Fruit fly (Drosophila melanogaster) whole organism, embryonic: ENCODE measurements around the gene CG10274.
A peak's percentile ranks its signal among the peaks of the same experiment; 100 is the strongest.

Source experiments
- Aef1 ChIP-seq: fragments of 200-800 bp; sonication (Bioruptor generic); IDR thresholded peaks from 3 replicates; pipeline ENCODE4 v1.3.6; 2022; ENCODE audit warnings: missing biosample characterization, missing genetic modification characterization
- BtbVII ChIP-seq: fragments of 200-800 bp; sonication (Bioruptor generic); optimal IDR thresholded peaks from 3 replicates; lab custom pipeline; 2017; ENCODE audit warnings: missing biosample characterization, mild to moderate bottlenecking, missing genetic modification characterization
- CG11247 ChIP-seq: fragments of 200-800 bp; sonication (Bioruptor generic); IDR thresholded peaks from 2 replicates; pipeline ENCODE4 v1.3.6; 2022; ENCODE audit warnings: missing biosample characterization, missing genetic modification characterization
- CG12104 ChIP-seq: fragments of 200-800 bp; sonication (Bioruptor generic); optimal IDR thresholded peaks from 3 replicates; lab custom pipeline; 2016; ENCODE audit warnings: missing biosample characterization, missing genetic modification characterization
- CG14710 ChIP-seq: fragments of 200-800 bp; sonication (Bioruptor generic); optimal IDR thresholded peaks from 3 replicates; lab custom pipeline; 2019; ENCODE audit warnings: missing biosample characterization, mild to moderate bottlenecking, missing genetic modification characterization, moderate library complexity
- CG15514 ChIP-seq: fragments of 200-800 bp; sonication (Bioruptor generic); optimal IDR thresholded peaks from 3 replicates; lab custom pipeline; 2017; ENCODE audit warnings: missing biosample characterization, missing genetic modification characterization, mild to moderate bottlenecking, moderate library complexity, missing genetic modification reagents
- CG15696 ChIP-seq: fragments of 200-800 bp; sonication (Bioruptor generic); optimal IDR thresholded peaks from 2 replicates; lab custom pipeline; 2019; ENCODE audit warnings: missing biosample characterization, mild to moderate bottlenecking, missing genetic modification characterization, moderate library complexity
- CG2120 ChIP-seq: fragments of 200-800 bp; sonication (Bioruptor generic); optimal IDR thresholded peaks from 3 replicates; lab custom pipeline; 2016; ENCODE audit warnings: missing biosample characterization, missing genetic modification characterization
- CG3726 ChIP-seq: fragments of 200-800 bp; sonication (Bioruptor generic); IDR thresholded peaks from 3 replicates; pipeline ENCODE4, ENCODE4 v1.3.6; 2022; ENCODE audit warnings: missing biosample characterization, missing genetic modification characterization
- CG3838 ChIP-seq: fragments of 200-800 bp; sonication (Bioruptor generic); optimal IDR thresholded peaks from 3 replicates; lab custom pipeline; 2016; ENCODE audit warnings: missing biosample characterization, missing genetic modification characterization
- CG4328 ChIP-seq: fragments of 200-800 bp; sonication (Bioruptor generic); optimal IDR thresholded peaks from 3 replicates; lab custom pipeline; 2017; ENCODE audit warnings: missing biosample characterization, missing genetic modification reagents, missing genetic modification characterization
- CG43689 ChIP-seq: fragments of 200-800 bp; sonication (Bioruptor generic); IDR thresholded peaks from 2 replicates; pipeline ENCODE4 v1.3.6; 2022; ENCODE audit warnings: missing biosample characterization, missing genetic modification characterization
- CG4707 ChIP-seq: fragments of 200-800 bp; sonication (Bioruptor generic); optimal IDR thresholded peaks from 2 replicates; lab custom pipeline; 2018; ENCODE audit warnings: missing biosample characterization, mild to moderate bottlenecking, missing genetic modification characterization, moderate library complexity
- CG6765 ChIP-seq: fragments of 200-800 bp; sonication (Bioruptor generic); optimal IDR thresholded peaks from 3 replicates; lab custom pipeline; 2017; ENCODE audit warnings: missing biosample characterization, mild to moderate bottlenecking, missing genetic modification characterization
- CG8089 ChIP-seq: fragments of 200-800 bp; sonication (Bioruptor generic); optimal IDR thresholded peaks from 3 replicates; lab custom pipeline; 2016; ENCODE audit warnings: missing biosample characterization, missing genetic modification characterization
- CG9437 ChIP-seq: fragments of 200-800 bp; sonication (Bioruptor generic); optimal IDR thresholded peaks from 2 replicates; lab custom pipeline; 2018; ENCODE audit warnings: missing biosample characterization, mild to moderate bottlenecking, missing genetic modification characterization
- CrebB ChIP-seq: fragments of 200-800 bp; sonication (Bioruptor generic); optimal IDR thresholded peaks from 3 replicates; lab custom pipeline; 2018; ENCODE audit warnings: missing biosample characterization, mild to moderate bottlenecking, missing genetic modification characterization
- D ChIP-seq, 2 experiments: fragments of 200-800 bp in 1 of 2; fragments of >200 bp in 1 of 2; sonication (Bioruptor generic) in 1 of 2; optimal IDR thresholded peaks; 2 replicates in 1 of 2; 3 replicates in 1 of 2; lab custom pipeline; 2017; ENCODE audit warnings: mild to moderate bottlenecking in 1 of 2, missing biosample characterization in 1 of 2, missing genetic modification characterization in 1 of 2, missing genetic modification reagents in 1 of 2
- D19A ChIP-seq: fragments of 200-800 bp; optimal IDR thresholded peaks from 3 replicates; lab custom pipeline; 2019; ENCODE audit warnings: missing biosample characterization, mild to moderate bottlenecking, missing genetic modification characterization, moderate library complexity
- Deaf1 ChIP-seq: fragments of 200-800 bp; optimal IDR thresholded peaks from 3 replicates; lab custom pipeline; 2019; ENCODE audit warnings: missing biosample characterization, mild to moderate bottlenecking, missing genetic modification characterization, moderate library complexity
- Fer3 ChIP-seq: fragments of 200-800 bp; sonication (Bioruptor generic); optimal IDR thresholded peaks from 2 replicates; lab custom pipeline; 2018; ENCODE audit warnings: missing biosample characterization, mild to moderate bottlenecking, missing genetic modification characterization, moderate library complexity
- Gug ChIP-seq: fragments of 200-800 bp; sonication (Bioruptor generic); IDR thresholded peaks from 4 replicates; pipeline ENCODE4 v1.3.6; 2022; ENCODE audit warnings: missing biosample characterization, missing genetic modification characterization
- Hand ChIP-seq: fragments of 200-800 bp; sonication (Bioruptor generic); optimal IDR thresholded peaks from 2 replicates; lab custom pipeline; 2017; ENCODE audit warnings: mild to moderate bottlenecking, missing biosample characterization, missing genetic modification reagents, missing genetic modification characterization
- Hey ChIP-seq: fragments of 200-800 bp; sonication (Bioruptor generic); optimal IDR thresholded peaks from 3 replicates; lab custom pipeline; 2018; ENCODE audit warnings: missing biosample characterization, mild to moderate bottlenecking, missing genetic modification characterization
- Jarid2 ChIP-seq: fragments of 200-800 bp; sonication (Bioruptor generic); optimal IDR thresholded peaks from 3 replicates; lab custom pipeline; 2017; ENCODE audit warnings: mild to moderate bottlenecking, missing biosample characterization, missing genetic modification reagents, missing genetic modification characterization
- Kr ChIP-seq: fragments of 200-800 bp; sonication (Bioruptor generic); optimal IDR thresholded peaks from 2 replicates; lab custom pipeline; 2017; ENCODE audit warnings: missing biosample characterization, mild to moderate bottlenecking, missing genetic modification characterization
- Med ChIP-seq: fragments of 200-800 bp; sonication (Bioruptor generic); peaks from one replicate; lab custom pipeline; 2016; ENCODE audit warnings: missing biosample characterization, missing genetic modification characterization, mild to moderate bottlenecking, inconsistent platforms, moderate library complexity
- Sry-β ChIP-seq: fragments of 200-800 bp; sonication (Bioruptor generic); optimal IDR thresholded peaks from 2 replicates; lab custom pipeline; 2018; ENCODE audit warnings: missing biosample characterization, mild to moderate bottlenecking, missing genetic modification characterization, moderate library complexity
- Stat92E ChIP-seq, 3 experiments: fragments of >200 bp in 2 of 3; fragments of 200-800 bp in 1 of 3; sonication (Bioruptor generic) in 1 of 3; optimal IDR thresholded peaks; 2 replicates each; lab custom pipeline; 2017 to 2019; ENCODE audit warnings: missing biosample characterization in 3 of 3, missing genetic modification characterization in 3 of 3, mild to moderate bottlenecking in 1 of 3, moderate library complexity in 1 of 3
- TFAM ChIP-seq: fragments of 200-800 bp; sonication (Bioruptor generic); optimal IDR thresholded peaks from 2 replicates; lab custom pipeline; 2017; ENCODE audit warnings: missing biosample characterization, missing genetic modification characterization, inconsistent platforms
- abd-A ChIP-seq: fragments of 200-800 bp; sonication (Bioruptor generic); optimal IDR thresholded peaks from 3 replicates; lab custom pipeline; 2019; ENCODE audit warnings: missing biosample characterization, mild to moderate bottlenecking, missing genetic modification characterization, moderate library complexity
- ac ChIP-seq: fragments of 200-800 bp; sonication (Bioruptor generic); optimal IDR thresholded peaks from 3 replicates; lab custom pipeline; 2017; ENCODE audit warnings: missing biosample characterization, mild to moderate bottlenecking, missing genetic modification characterization
- bigmax ChIP-seq: fragments of 200-800 bp; sonication (Bioruptor generic); optimal IDR thresholded peaks from 2 replicates; lab custom pipeline; 2018; ENCODE audit warnings: missing biosample characterization, mild to moderate bottlenecking, missing genetic modification characterization
- bowl ChIP-seq: fragments of 200-800 bp; sonication (Bioruptor generic); IDR thresholded peaks from 2 replicates; pipeline ENCODE4 v1.3.6; 2022; ENCODE audit warnings: missing biosample characterization, missing genetic modification characterization
- btn ChIP-seq: fragments of 200-800 bp; sonication (Bioruptor generic); optimal IDR thresholded peaks from 2 replicates; lab custom pipeline; 2016; ENCODE audit warnings: missing biosample characterization, missing genetic modification characterization
- caup ChIP-seq: fragments of 200-800 bp; sonication (Bioruptor generic); optimal IDR thresholded peaks from 3 replicates; lab custom pipeline; 2017; ENCODE audit warnings: missing biosample characterization, mild to moderate bottlenecking, missing genetic modification characterization, moderate library complexity; ENCODE audit not compliant: severe bottlenecking
- chn ChIP-seq: fragments of 200-800 bp; sonication (Bioruptor generic); optimal IDR thresholded peaks from 2 replicates; lab custom pipeline; 2016; ENCODE audit warnings: missing biosample characterization, missing genetic modification characterization
- dan ChIP-seq: fragments of 200-800 bp; sonication (Bioruptor generic); IDR thresholded peaks from 2 replicates; pipeline ENCODE4 v1.3.6; 2022; ENCODE audit warnings: missing biosample characterization, missing genetic modification characterization
- fu2 ChIP-seq: fragments of 200-800 bp; sonication (Bioruptor generic); optimal IDR thresholded peaks from 2 replicates; lab custom pipeline; 2016; ENCODE audit warnings: missing biosample characterization, missing genetic modification characterization
- gro ChIP-seq: fragments of 200-800 bp; sonication (Bioruptor generic); optimal IDR thresholded peaks from 2 replicates; lab custom pipeline; 2016; ENCODE audit warnings: missing biosample characterization, missing genetic modification characterization
- insv ChIP-seq, 2 experiments: fragments of 200-800 bp; sonication (Bioruptor generic); optimal IDR thresholded peaks; 3 replicates each; lab custom pipeline; 2016 to 2018; ENCODE audit warnings: missing biosample characterization in 2 of 2, missing genetic modification characterization in 2 of 2
- ken ChIP-seq: fragments of 200-800 bp; sonication (Bioruptor generic); IDR thresholded peaks from 3 replicates; pipeline ENCODE4 v1.3.6; 2022; ENCODE audit warnings: missing biosample characterization, missing genetic modification characterization
- kni ChIP-seq: fragments of 200-800 bp; sonication (Bioruptor generic); optimal IDR thresholded peaks from 3 replicates; lab custom pipeline; 2017; ENCODE audit warnings: mild to moderate bottlenecking, missing biosample characterization, missing genetic modification reagents, missing genetic modification characterization
- mirr ChIP-seq: fragments of 200-800 bp; sonication (Bioruptor generic); optimal IDR thresholded peaks from 3 replicates; lab custom pipeline; 2018; ENCODE audit warnings: missing biosample characterization, mild to moderate bottlenecking, missing genetic modification characterization
- org-1 ChIP-seq: fragments of 200-800 bp; sonication (Bioruptor generic); optimal IDR thresholded peaks from 2 replicates; lab custom pipeline; 2017; ENCODE audit warnings: missing biosample characterization, missing genetic modification characterization
- salm ChIP-seq: fragments of 200-800 bp; sonication (Bioruptor generic); optimal IDR thresholded peaks from 2 replicates; lab custom pipeline; 2018; ENCODE audit warnings: missing biosample characterization, mild to moderate bottlenecking, missing genetic modification characterization
- schlank ChIP-seq: fragments of 200-800 bp; sonication (Bioruptor generic); optimal IDR thresholded peaks from 2 replicates; lab custom pipeline; 2018; ENCODE audit warnings: missing biosample characterization, mild to moderate bottlenecking, missing genetic modification characterization
- tna ChIP-seq: fragments of 200-800 bp; sonication (Bioruptor generic); IDR thresholded peaks from 2 replicates; pipeline ENCODE4 v1.3.6; 2022; ENCODE audit warnings: missing biosample characterization, missing genetic modification characterization; ENCODE audit not compliant: partially characterized antibody

Gene CG10274

dm6 chr3L:6215976-6216786 is 34.6 kb upstream of the CG10274 start (continued):
- TF ChIP-seq caup (GFP tag; lab: Kevin White, UChicago) (peak; percentile 61), CG3838 (no peak), btn (GFP tag; lab: Kevin White, UChicago) (no peak), abd-A (tag; lab: Kevin White, UChicago) (no peak), CrebB (tag; lab: Kevin White, UChicago) (peak; percentile 67), TFAM (GFP tag; lab: Kevin White, UChicago) (peak; percentile 16), CG12104 (GFP tag; lab: Kevin White, UChicago) (peak; percentile 25), ken (GFP tag; lab: Robert Waterston, UW) (0 out of 3 replicates have a peak, but pooled peaks have one; percentile 20), CG3726 (no peak; the same call in 2 of the 3 replicates), Kr (GFP tag; lab: Kevin White, UChicago) (peak; percentile 61), Med (GFP tag; lab: Kevin White, UChicago) (peak; percentile 85), CG43689 (no peak), CG2120 (no peak), D19A (no peak), Deaf1 (peak; percentile 22), CG15696 (peak; percentile 93), kni (GFP tag; lab: Kevin White, UChicago) (peak; percentile 90), gro (GFP tag; lab: Kevin White, UChicago) (no peak), fu2 (no peak), CG14710 (tag; lab: Kevin White, UChicago) (peak; percentile 58), Gug (GFP tag; lab: Robert Waterston, UW) (no peak), CG4707 (GFP tag; lab: Kevin White, UChicago) (peak; percentile 40), D (optimal IDR thresholded peaks at IDR 0.05; lab: Kevin White, UChicago) (no peak), D (GFP tag; optimal IDR thresholded peaks at IDR 0.05; lab: Kevin White, UChicago) (peak; percentile 38), mirr (GFP tag; lab: Kevin White, UChicago) (peak; percentile 78), Aef1 (GFP tag; lab: Robert Waterston, UW) (no peak), chn (GFP tag; lab: Kevin White, UChicago) (no peak), Jarid2 (peak; percentile 28), ac (GFP tag; lab: Kevin White, UChicago) (peak; percentile 60), Fer3 (tag; lab: Kevin White, UChicago) (peak; percentile 49), CG6765 (peak; percentile 53), insv (GFP tag; optimal IDR thresholded peaks at IDR 0.05; lab: Kevin White, UChicago) (peak in 1 of 2 experiments; percentile 18), Sry-β (peak; percentile 54), BtbVII (peak; percentile 76), CG8089 (GFP tag; lab: Kevin White, UChicago) (no peak), CG11247 (no peak), tna (GFP tag; lab: Robert Waterston, UW) (no peak), org-1 (peak; percentile 52), salm (tag; lab: Kevin White, UChicago) (peak; percentile 49), CG4328 (peak; percentile 57), dan (no peak), Hey (tag; lab: Kevin White, UChicago) (peak; percentile 33), bigmax (GFP tag; lab: Kevin White, UChicago) (peak; percentile 47), Hand (no peak), Stat92E (GFP tag; optimal IDR thresholded peaks at IDR 0.05; lab: Kevin White, UChicago) (peak in 1 of 3 experiments; percentile 54), bowl (GFP tag; lab: Robert Waterston, UW) (no peak), schlank (tag; lab: Kevin White, UChicago) (peak; percentile 28), CG15514 (GFP tag; lab: Kevin White, UChicago) (peak; percentile 56), CG9437 (GFP tag; lab: Kevin White, UChicago) (no peak)
